Worm (Caenorhabditis elegans): Measurements from ENCODE around the gene R08A2.7.
A peak's percentile ranks its signal among the peaks of the same experiment; 100 is the strongest.

R08A2.7 gene

DNA sequence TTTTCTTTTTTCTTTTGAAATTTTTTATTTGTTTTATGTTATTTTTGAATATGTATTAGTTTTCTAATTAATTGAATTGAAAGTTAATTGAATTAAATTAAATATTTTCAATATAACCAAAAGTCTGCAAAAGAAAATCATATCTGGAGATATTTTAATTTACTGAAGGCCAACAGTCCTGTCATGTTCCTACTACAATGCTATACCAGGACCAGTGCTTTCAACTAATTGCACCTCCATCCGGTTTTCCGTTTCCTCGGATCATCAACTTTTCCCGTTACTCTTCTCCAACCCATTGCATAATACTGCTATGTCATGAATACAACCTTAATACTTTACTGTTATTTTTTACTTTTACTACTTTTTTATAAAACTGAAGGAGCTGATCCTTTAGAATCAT, 10.8 kb upstream of the R08A2.7 start, which contains the start of gene R08A2.5:
Gene R08A2.5, plus strand, starts transcription at position 301 of the 400 bp plus-strand sequence.
- TF ChIP-seq T07F8.4 (tag; optimal IDR thresholded peaks at IDR 0.05) = no peak
- no peak for TF ChIP-seq unc-130 (GFP tag; optimal IDR thresholded peaks at IDR 0.05)
- no peak for TF ChIP-seq ztf-18 (tag; optimal IDR thresholded peaks at IDR 0.05)
- no peak for TF ChIP-seq hlh-12 (tag; optimal IDR thresholded peaks at IDR 0.05)
- TF ChIP-seq ceh-91 (GFP tag; IDR thresholded peaks at IDR 0.05) = no peak
- no peak for TF ChIP-seq tbx-9 (tag; optimal IDR thresholded peaks at IDR 0.05; ENCODE audit: borderline replicate concordance)
- TF ChIP-seq sptf-2 (GFP tag; optimal IDR thresholded peaks at IDR 0.05) = no peak
- no peak for TF ChIP-seq snpc-3.4 (tag; optimal IDR thresholded peaks at IDR 0.05)
- no peak for TF ChIP-seq athp-1 (tag; optimal IDR thresholded peaks at IDR 0.05)
- TF ChIP-seq T26A5.8 (tag; optimal IDR thresholded peaks at IDR 0.05) = no peak
- no peak for TF ChIP-seq aptf-2 (GFP tag; conservative IDR thresholded peaks at IDR 0.05)
- TF ChIP-seq lag-1 (GFP tag; IDR thresholded peaks at IDR 0.05) = no peak
- no peak for TF ChIP-seq snpc-1.1 (tag; optimal IDR thresholded peaks at IDR 0.05; ENCODE audit: insufficient read depth)
- no peak for TF ChIP-seq hmg-1.2 (GFP tag; IDR thresholded peaks at IDR 0.05)
- TF ChIP-seq F22D6.2 (tag; optimal IDR thresholded peaks at IDR 0.05) = no peak
- TF ChIP-seq bed-2 (GFP tag; IDR thresholded peaks at IDR 0.05) = no peak

DNA sequence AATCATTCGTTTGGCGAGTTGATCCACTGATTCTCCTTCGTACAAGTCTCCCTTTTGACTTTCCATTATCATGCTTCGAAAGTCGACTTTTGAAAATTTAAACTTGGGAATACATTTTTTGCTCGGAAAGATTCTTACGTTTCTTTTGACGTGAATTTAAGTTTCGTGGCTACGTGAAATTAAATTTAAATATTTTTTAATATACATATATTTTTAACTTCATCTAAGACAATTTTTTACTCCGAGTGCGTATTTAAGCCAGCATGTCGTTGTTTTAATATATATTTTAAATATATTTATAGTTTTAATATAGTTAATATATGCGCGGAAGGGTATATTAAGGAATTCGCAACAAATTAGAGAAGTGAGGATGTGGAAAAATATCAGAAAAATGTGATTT, 7.5 kb upstream of the R08A2.7 start, which contains the start of gene R08A2.2:
Gene R08A2.2, minus strand, starts transcription at position 101 of the 400 bp plus-strand sequence.
- no peak for TF ChIP-seq madf-6 (GFP tag; IDR thresholded peaks at IDR 0.05)
- TF ChIP-seq die-1 (tag; optimal IDR thresholded peaks at IDR 0.05) = no peak
- no peak for TF ChIP-seq xnd-1 (tag; optimal IDR thresholded peaks at IDR 0.05)
- no peak for TF ChIP-seq rcor-1 (GFP tag; IDR thresholded peaks at IDR 0.05)

DNA sequence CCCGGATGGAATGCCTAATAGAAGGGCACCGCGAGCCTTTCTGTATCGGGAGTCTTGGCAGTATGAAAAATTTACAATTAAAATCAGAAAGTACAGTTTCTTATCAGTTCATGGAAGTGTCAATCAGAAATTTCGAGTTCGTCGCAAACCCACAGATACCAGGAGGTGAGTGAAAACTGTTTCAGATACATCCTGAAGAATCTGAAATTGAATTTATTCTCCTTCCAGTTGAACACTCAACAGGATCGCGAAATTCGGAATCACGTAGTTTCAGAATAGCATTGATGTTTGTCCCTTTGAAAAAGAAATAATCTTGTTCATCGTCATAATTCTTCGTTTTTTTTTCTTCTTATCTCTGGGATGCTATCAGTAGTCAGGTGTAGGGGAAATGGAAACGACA, 7.0 kb upstream of the R08A2.7 start, which contains the start of gene fbxa-147:
Gene fbxa-147, plus strand, starts transcription at position 386 of the 400 bp plus-strand sequence.
- no peak for TF ChIP-seq tlf-1 (GFP tag; optimal IDR thresholded peaks at IDR 0.05)
- no peak for TF ChIP-seq zfh-2 (GFP tag; conservative IDR thresholded peaks at IDR 0.05)
- no peak for TF ChIP-seq unc-62 (GFP tag; optimal IDR thresholded peaks at IDR 0.05)
- TF ChIP-seq F33H1.4 (GFP tag; IDR thresholded peaks at IDR 0.05) = no peak
- peak; percentile 63 for TF ChIP-seq nhr-80 (tag; optimal IDR thresholded peaks at IDR 0.05)

DNA sequence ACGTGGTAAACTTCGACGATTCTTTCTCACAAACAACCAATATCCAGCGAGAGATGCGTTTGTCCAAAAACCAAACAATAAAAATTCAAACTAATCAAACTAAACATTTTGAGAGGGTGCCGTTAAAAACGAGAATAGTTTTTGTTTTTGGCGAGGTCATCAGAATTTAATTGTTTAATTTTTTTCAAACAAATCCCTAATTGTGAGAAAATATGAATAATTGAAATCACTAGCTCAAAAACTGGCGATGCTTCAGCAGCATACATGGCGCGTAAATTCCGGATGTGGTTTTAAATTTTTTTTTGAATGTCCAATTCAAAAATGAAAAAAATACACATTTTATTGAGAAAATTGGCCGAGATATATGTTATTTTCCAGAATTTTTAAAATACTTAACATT, 3.6 kb upstream of the R08A2.7 start, which contains the start of gene R08A2.1:
Gene R08A2.1, minus strand, starts transcription at position 101 of the 400 bp plus-strand sequence.
- TF ChIP-seq T26A5.8 (tag; optimal IDR thresholded peaks at IDR 0.05) (no peak), hmg-20 (GFP tag; IDR thresholded peaks at IDR 0.05) (no peak), ztf-25 (GFP tag; IDR thresholded peaks at IDR 0.05) (no peak), Y67H2A.10 (GFP tag; conservative IDR thresholded peaks at IDR 0.05) (no peak), F39B2.1 (GFP tag; IDR thresholded peaks at IDR 0.05) (no peak), mxl-1 (tag; optimal IDR thresholded peaks at IDR 0.05) (no peak), K11D2.4 (GFP tag; IDR thresholded peaks at IDR 0.05) (no peak), ztf-3 (GFP tag; optimal IDR thresholded peaks at IDR 0.05) (no peak), attf-3 (GFP tag; conservative IDR thresholded peaks at IDR 0.05) (no peak), cebp-1 (GFP tag; IDR thresholded peaks at IDR 0.05) (no peak), cebp-1 (tag; optimal IDR thresholded peaks at IDR 0.05) (no peak), hlh-26 (GFP tag; conservative IDR thresholded peaks at IDR 0.05) (no peak), unc-130 (GFP tag; optimal IDR thresholded peaks at IDR 0.05) (no peak), lag-1 (GFP tag; IDR thresholded peaks at IDR 0.05) (no peak), him-1 (tag; optimal IDR thresholded peaks at IDR 0.05) (no peak), chd-7 (tag; optimal IDR thresholded peaks at IDR 0.05) (no peak), unc-62 (GFP tag; optimal IDR thresholded peaks at IDR 0.05) (no peak), ets-4 (GFP tag; optimal IDR thresholded peaks at IDR 0.05) (no peak), lin-26 (GFP tag; IDR thresholded peaks at IDR 0.05) (no peak)
